Fruit fly (Drosophila melanogaster) whole organism, embryonic: ENCODE measurements around the gene Prp31.

Experiments
- Abd-B ChIP-seq: fragments of 200-800 bp; sonication (Bioruptor generic); optimal IDR thresholded peaks from 2 replicates; lab custom pipeline; 2018; ENCODE audit warnings: missing biosample characterization, mild to moderate bottlenecking, missing genetic modification characterization, moderate library complexity
- Antp ChIP-seq: fragments of 200-800 bp; sonication (Bioruptor generic); optimal IDR thresholded peaks from 3 replicates; lab custom pipeline; 2016; ENCODE audit warnings: missing biosample characterization, missing genetic modification characterization
- B-H1 ChIP-seq: fragments of 200-800 bp; sonication (Bioruptor generic); IDR thresholded peaks from 3 replicates; pipeline ENCODE4 v1.3.6; 2022; ENCODE audit warnings: missing biosample characterization, missing genetic modification characterization
- CG10209 ChIP-seq: fragments of 200-800 bp; sonication (Bioruptor generic); optimal IDR thresholded peaks from 3 replicates; lab custom pipeline; 2017; ENCODE audit warnings: missing biosample characterization, mild to moderate bottlenecking, missing genetic modification characterization, missing genetic modification reagents
- CG10462 ChIP-seq: fragments of 200-800 bp; sonication (Bioruptor generic); optimal IDR thresholded peaks from 2 replicates; lab custom pipeline; 2016; ENCODE audit warnings: missing biosample characterization, missing genetic modification characterization
- CG14050 ChIP-seq: fragments of 200-800 bp; sonication (Bioruptor generic); IDR thresholded peaks from 3 replicates; pipeline ENCODE4 v1.3.6; 2022; ENCODE audit warnings: missing biosample characterization, missing genetic modification characterization
- CG15696 ChIP-seq: fragments of 200-800 bp; sonication (Bioruptor generic); optimal IDR thresholded peaks from 2 replicates; lab custom pipeline; 2019; ENCODE audit warnings: missing biosample characterization, mild to moderate bottlenecking, missing genetic modification characterization, moderate library complexity
- CG17385 ChIP-seq: fragments of 200-800 bp; sonication (Bioruptor generic); optimal IDR thresholded peaks from 3 replicates; lab custom pipeline; 2018; ENCODE audit warnings: missing biosample characterization, mild to moderate bottlenecking, missing genetic modification characterization
- CG18764 ChIP-seq: fragments of 200-800 bp; sonication (Bioruptor generic); optimal IDR thresholded peaks from 3 replicates; lab custom pipeline; 2016; ENCODE audit warnings: missing biosample characterization, missing genetic modification characterization
- CG31224 ChIP-seq: fragments of 200-800 bp; sonication (Bioruptor generic); IDR thresholded peaks from 2 replicates; pipeline ENCODE4 v1.3.6; 2022; ENCODE audit warnings: missing biosample characterization, missing genetic modification characterization
- CG4707 ChIP-seq: fragments of 200-800 bp; sonication (Bioruptor generic); optimal IDR thresholded peaks from 2 replicates; lab custom pipeline; 2018; ENCODE audit warnings: missing biosample characterization, mild to moderate bottlenecking, missing genetic modification characterization, moderate library complexity
- CG6654 ChIP-seq: fragments of 200-800 bp; sonication (Bioruptor generic); optimal IDR thresholded peaks from 2 replicates; lab custom pipeline; 2017; ENCODE audit warnings: missing biosample characterization, mild to moderate bottlenecking, missing genetic modification characterization
- CG7786 ChIP-seq: fragments of 200-800 bp; sonication (Bioruptor generic); optimal IDR thresholded peaks from 2 replicates; lab custom pipeline; 2016; ENCODE audit warnings: missing biosample characterization, missing genetic modification characterization
- CG8388 ChIP-seq: fragments of 200-800 bp; sonication (Bioruptor generic); optimal IDR thresholded peaks from 2 replicates; lab custom pipeline; 2019; ENCODE audit warnings: missing biosample characterization, mild to moderate bottlenecking, missing genetic modification characterization, moderate library complexity
- Camta ChIP-seq: fragments of 200-800 bp; sonication (Bioruptor generic); optimal IDR thresholded peaks from 2 replicates; lab custom pipeline; 2016; ENCODE audit warnings: missing biosample characterization, missing genetic modification characterization
- D19A ChIP-seq: fragments of 200-800 bp; optimal IDR thresholded peaks from 3 replicates; lab custom pipeline; 2019; ENCODE audit warnings: missing biosample characterization, mild to moderate bottlenecking, missing genetic modification characterization, moderate library complexity
- Drgx ChIP-seq: fragments of 200-800 bp; sonication (Bioruptor generic); IDR thresholded peaks from 2 replicates; pipeline ENCODE4 v1.3.6; 2022; ENCODE audit warnings: missing biosample characterization, missing genetic modification characterization
- ERR ChIP-seq: fragments of 200-800 bp; sonication (Bioruptor generic); optimal IDR thresholded peaks from 2 replicates; lab custom pipeline; 2016; ENCODE audit warnings: missing biosample characterization, missing genetic modification characterization
- Ets65A ChIP-seq: fragments of 200-800 bp; sonication (Bioruptor generic); peaks from one replicate; lab custom pipeline; 2016; ENCODE audit warnings: missing biosample characterization, missing genetic modification characterization
- Hand ChIP-seq: fragments of 200-800 bp; sonication (Bioruptor generic); optimal IDR thresholded peaks from 2 replicates; lab custom pipeline; 2017; ENCODE audit warnings: mild to moderate bottlenecking, missing biosample characterization, missing genetic modification reagents, missing genetic modification characterization
- Hmx ChIP-seq: fragments of 200-800 bp; sonication (Bioruptor generic); optimal IDR thresholded peaks from 2 replicates; lab custom pipeline; 2016; ENCODE audit warnings: missing biosample characterization, missing genetic modification characterization
- Hsf ChIP-seq: fragments of 200-800 bp; sonication (Bioruptor generic); optimal IDR thresholded peaks from 3 replicates; lab custom pipeline; 2016; ENCODE audit warnings: missing biosample characterization, missing genetic modification characterization
- Max ChIP-seq: fragments of 200-800 bp; sonication (Bioruptor generic); optimal IDR thresholded peaks from 2 replicates; lab custom pipeline; 2016; ENCODE audit warnings: missing biosample characterization, mild to moderate bottlenecking, missing genetic modification characterization
- Med ChIP-seq: fragments of 200-800 bp; sonication (Bioruptor generic); peaks from one replicate; lab custom pipeline; 2016; ENCODE audit warnings: missing biosample characterization, missing genetic modification characterization, mild to moderate bottlenecking, inconsistent platforms, moderate library complexity
- NFAT ChIP-seq: fragments of 200-800 bp; sonication (Bioruptor generic); IDR thresholded peaks from 2 replicates; pipeline ENCODE4 v1.3.6; 2022; ENCODE audit warnings: missing biosample characterization, missing genetic modification characterization
- PHDP ChIP-seq: fragments of 200-800 bp; sonication (Bioruptor generic); optimal IDR thresholded peaks from 3 replicates; lab custom pipeline; 2018; ENCODE audit warnings: missing biosample characterization, mild to moderate bottlenecking, missing genetic modification characterization, moderate library complexity
- Ptx1 ChIP-seq: fragments of 200-800 bp; sonication (Bioruptor generic); IDR thresholded peaks from 2 replicates; pipeline ENCODE4 v1.3.6; 2022; ENCODE audit warnings: missing biosample characterization, missing genetic modification characterization
- Side ChIP-seq: fragments of 200-800 bp; sonication (Bioruptor generic); optimal IDR thresholded peaks from 2 replicates; lab custom pipeline; 2016; ENCODE audit warnings: missing biosample characterization, missing genetic modification characterization
- Sox102F ChIP-seq: fragments of 200-800 bp; sonication (Bioruptor generic); optimal IDR thresholded peaks from 2 replicates; lab custom pipeline; 2018; ENCODE audit warnings: missing biosample characterization, mild to moderate bottlenecking, missing genetic modification characterization, moderate library complexity
- Xbp1 ChIP-seq: fragments of 200-800 bp; sonication (Bioruptor generic); optimal IDR thresholded peaks from 3 replicates; lab custom pipeline; 2016; ENCODE audit warnings: missing biosample characterization, mild to moderate bottlenecking, missing genetic modification characterization
- Xrp1 ChIP-seq: fragments of 200-800 bp; sonication (Bioruptor generic); IDR thresholded peaks from 2 replicates; pipeline ENCODE4 v1.3.6; 2022; ENCODE audit warnings: missing biosample characterization, missing genetic modification characterization
- ab ChIP-seq: fragments of 200-800 bp; sonication (Bioruptor generic); optimal IDR thresholded peaks from 2 replicates; lab custom pipeline; 2016; ENCODE audit warnings: missing biosample characterization, missing genetic modification characterization
- dimm ChIP-seq: fragments of 200-800 bp; sonication (Bioruptor generic); IDR thresholded peaks from 2 replicates; pipeline ENCODE4 v1.3.6; 2022; ENCODE audit warnings: missing biosample characterization, missing genetic modification characterization
- dm ChIP-seq: fragments of 200-800 bp; sonication (Bioruptor generic); optimal IDR thresholded peaks from 3 replicates; lab custom pipeline; 2016; ENCODE audit warnings: missing biosample characterization, missing genetic modification characterization
- esg ChIP-seq: fragments of 200-800 bp; sonication (Bioruptor generic); conservative IDR thresholded peaks from 2 replicates; pipeline ENCODE4 v1.3.6; 2022; ENCODE audit warnings: missing biosample characterization, missing genetic modification characterization
- eve ChIP-seq, 2 experiments: fragments of >200 bp; optimal IDR thresholded peaks; 2 replicates each; lab custom pipeline; 2017; ENCODE audit warnings: missing biosample characterization in 2 of 2, missing genetic modification characterization in 2 of 2
- grau ChIP-seq: fragments of 200-800 bp; optimal IDR thresholded peaks from 3 replicates; lab custom pipeline; 2019; ENCODE audit warnings: missing biosample characterization, mild to moderate bottlenecking, missing genetic modification characterization, moderate library complexity
- ham ChIP-seq: fragments of 200-800 bp; sonication (Bioruptor generic); IDR thresholded peaks from 2 replicates; pipeline ENCODE4 v1.3.6; 2022; ENCODE audit warnings: missing biosample characterization, missing genetic modification characterization
- insv ChIP-seq, 2 experiments: fragments of 200-800 bp; sonication (Bioruptor generic); optimal IDR thresholded peaks; 3 replicates each; lab custom pipeline; 2016 to 2018; ENCODE audit warnings: missing biosample characterization in 2 of 2, missing genetic modification characterization in 2 of 2
- jigr1 ChIP-seq: fragments of 200-800 bp; sonication (Bioruptor generic); IDR thresholded peaks from 3 replicates; pipeline ENCODE4 v1.3.6; 2022; ENCODE audit warnings: missing biosample characterization, missing genetic modification characterization
- lilli ChIP-seq: fragments of 200-800 bp; sonication (Bioruptor generic); optimal IDR thresholded peaks from 3 replicates; lab custom pipeline; 2016; ENCODE audit warnings: missing biosample characterization, missing genetic modification characterization
- prd ChIP-seq, 3 experiments: fragments of >200 bp in 2 of 3; fragments of 200-800 bp in 1 of 3; sonication (Bioruptor generic) in 1 of 3; optimal IDR thresholded peaks in 2 of 3; IDR thresholded peaks in 1 of 3; 2 replicates in 2 of 3; 3 replicates in 1 of 3; pipeline versions ENCODE4 v1.3.6 to Lab custom; 2017 to 2022; ENCODE audit warnings: missing biosample characterization in 1 of 3, missing genetic modification characterization in 1 of 3
- psq ChIP-seq: fragments of 200-800 bp; sonication (Bioruptor generic); optimal IDR thresholded peaks from 2 replicates; lab custom pipeline; 2017; ENCODE audit warnings: missing biosample characterization, missing genetic modification characterization
- run ChIP-seq: fragments of 200-800 bp; sonication (Bioruptor generic); optimal IDR thresholded peaks from 3 replicates; lab custom pipeline; 2018; ENCODE audit warnings: missing biosample characterization, mild to moderate bottlenecking, missing genetic modification characterization
- slbo ChIP-seq: fragments of 200-800 bp; sonication (Bioruptor generic); IDR thresholded peaks from 2 replicates; pipeline ENCODE4 v1.3.6; 2022; ENCODE audit warnings: missing biosample characterization, missing genetic modification characterization
- sob ChIP-seq: fragments of 200-800 bp; sonication (Bioruptor generic); IDR thresholded peaks from 2 replicates; pipeline ENCODE4 v1.3.6; 2022; ENCODE audit warnings: missing biosample characterization, missing genetic modification characterization
- tin ChIP-seq: fragments of 200-800 bp; sonication (Bioruptor generic); optimal IDR thresholded peaks from 3 replicates; lab custom pipeline; 2016; ENCODE audit warnings: missing biosample characterization, missing genetic modification characterization
- trem ChIP-seq: fragments of 200-800 bp; optimal IDR thresholded peaks from 3 replicates; lab custom pipeline; 2019; ENCODE audit warnings: missing biosample characterization, mild to moderate bottlenecking, missing genetic modification characterization, moderate library complexity
- wek ChIP-seq: fragments of 200-800 bp; sonication (Bioruptor generic); optimal IDR thresholded peaks from 3 replicates; lab custom pipeline; 2018; ENCODE audit warnings: missing biosample characterization, mild to moderate bottlenecking, missing genetic modification characterization, moderate library complexity

The Prp31 gene

DNA sequence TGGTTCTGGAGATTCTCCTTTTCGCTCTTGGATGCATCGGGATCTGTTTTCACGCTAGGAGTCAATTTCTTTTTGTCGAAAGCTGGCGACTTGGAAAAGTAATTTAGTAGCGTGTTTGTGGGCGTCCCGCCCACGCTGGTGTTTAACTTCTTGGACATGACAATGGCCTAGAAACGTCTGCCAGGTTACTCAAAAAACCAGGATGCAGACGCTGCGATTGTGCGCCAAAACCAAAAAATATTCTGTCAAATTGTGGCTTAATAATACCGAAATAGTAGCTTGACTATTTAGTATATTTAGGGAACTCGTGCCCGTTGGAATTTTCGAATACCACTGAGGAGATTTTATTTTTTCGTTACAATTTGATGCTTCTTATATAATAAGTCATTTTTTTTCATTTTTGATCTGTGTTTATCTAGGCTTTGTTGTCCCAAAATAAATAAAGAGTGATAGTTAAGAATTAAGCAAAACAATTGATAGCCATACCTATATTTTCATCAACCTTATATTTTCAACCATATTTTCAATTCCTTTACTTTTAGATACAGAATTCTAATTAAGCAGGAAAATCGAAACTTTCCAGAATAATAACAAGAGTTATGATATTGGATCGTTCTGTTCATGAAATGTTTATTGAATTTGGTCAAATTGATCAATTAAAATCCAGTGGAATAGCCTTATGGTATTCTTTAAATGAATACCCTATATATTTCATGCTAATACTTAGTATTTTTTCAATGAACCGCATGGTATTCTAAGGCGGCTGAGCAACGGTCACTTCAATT lies at the start of gene Prp31, which contains the start of gene Msh6:
Gene Prp31 (plus strand): TSS at position 771 of the 785 bp plus-strand sequence.
Gene Msh6 (minus strand): TSS at position 233 of the 785 bp plus-strand sequence.
- TF ChIP-seq CG17385 (GFP tag; lab: Kevin White, UChicago) (peak; percentile 59), run (tag; lab: Kevin White, UChicago) (no peak), prd (optimal IDR thresholded peaks at IDR 0.05; lab: Kevin White, UChicago) (no peak), prd (GFP tag; IDR thresholded peaks at IDR 0.05; lab: Robert Waterston, UW) (peak; percentile 70), Med (peak; percentile 53), esg (GFP tag; lab: Robert Waterston, UW) (peak; percentile 79), CG8388 (peak; percentile 38), ab (GFP tag; lab: Kevin White, UChicago) (no peak), grau (tag; lab: Kevin White, UChicago) (peak; percentile 82), lilli (GFP tag; lab: Kevin White, UChicago) (peak; percentile 72), tin (peak; percentile 70), slbo (GFP tag; lab: Robert Waterston, UW) (peak; percentile 79), Side (peak; percentile 24), Ptx1 (GFP tag; lab: Robert Waterston, UW) (peak; percentile 42; the same call in 1 of the 2 replicates), Ets65A (peak; percentile 80), trem (tag; lab: Kevin White, UChicago) (peak; percentile 53), CG18764 (GFP tag; lab: Kevin White, UChicago) (peak; percentile 57), CG31224 (GFP tag; lab: Robert Waterston, UW) (peak; percentile 60; the same call in 1 of the 2 replicates), Hand (no peak), Sox102F (GFP tag; lab: Kevin White, UChicago) (peak; percentile 75), insv (GFP tag; optimal IDR thresholded peaks at IDR 0.05; lab: Kevin White, UChicago) (peak in 1 of 2 experiments; percentile 23), B-H1 (GFP tag; lab: Robert Waterston, UW) (0 out of 3 replicates have a peak, but pooled peaks have one; percentile 47), jigr1 (no peak; the same call in 2 of the 3 replicates), Antp (GFP tag; lab: Kevin White, UChicago) (peak; percentile 29), psq (GFP tag; lab: Kevin White, UChicago) (peak; percentile 46), Hsf (GFP tag; lab: Kevin White, UChicago) (peak; percentile 86), Hmx (peak; percentile 63), ERR (GFP tag; lab: Kevin White, UChicago) (no peak), dimm (peak; percentile 47; the same call in 1 of the 2 replicates), Drgx (GFP tag; lab: Robert Waterston, UW) (no peak), dm (GFP tag; lab: Kevin White, UChicago) (peak; percentile 3), CG7786 (GFP tag; lab: Kevin White, UChicago) (peak; percentile 77), ham (GFP tag; lab: Robert Waterston, UW) (no peak), Max (GFP tag; lab: Kevin White, UChicago) (peak; percentile 43), CG15696 (tag; lab: Kevin White, UChicago) (peak; percentile 75), CG14050 (GFP tag; lab: Robert Waterston, UW) (peak; percentile 45; the same call in 2 of the 3 replicates), CG6654 (GFP tag; lab: Kevin White, UChicago) (peak; percentile 44), CG10462 (GFP tag; lab: Kevin White, UChicago) (peak; percentile 38), Xrp1 (GFP tag; lab: Robert Waterston, UW) (peak; percentile 40; the same call in 1 of the 2 replicates), eve (GFP tag; optimal IDR thresholded peaks at IDR 0.05; lab: Kevin White, UChicago) (no peak), CG4707 (no peak), sob (GFP tag; lab: Robert Waterston, UW) (peak; percentile 53; the same call in 1 of the 2 replicates), CG10209 (GFP tag; lab: Kevin White, UChicago) (peak; percentile 72), Xbp1 (GFP tag; lab: Kevin White, UChicago) (peak; percentile 80), NFAT (GFP tag; lab: Robert Waterston, UW) (peak; percentile 27; the same call in 1 of the 2 replicates), wek (GFP tag; lab: Kevin White, UChicago) (peak; percentile 86), PHDP (peak; percentile 66), Abd-B (GFP tag; lab: Kevin White, UChicago) (peak; percentile 87), D19A (tag; lab: Kevin White, UChicago) (peak; percentile 49), Camta (peak; percentile 75)
